Worm (Caenorhabditis elegans): Measurements from ENCODE around the gene Y4C6B.7.
A peak's percentile ranks its signal among the peaks of the same experiment; 100 is the strongest.

The Y4C6B.7 gene

DNA sequence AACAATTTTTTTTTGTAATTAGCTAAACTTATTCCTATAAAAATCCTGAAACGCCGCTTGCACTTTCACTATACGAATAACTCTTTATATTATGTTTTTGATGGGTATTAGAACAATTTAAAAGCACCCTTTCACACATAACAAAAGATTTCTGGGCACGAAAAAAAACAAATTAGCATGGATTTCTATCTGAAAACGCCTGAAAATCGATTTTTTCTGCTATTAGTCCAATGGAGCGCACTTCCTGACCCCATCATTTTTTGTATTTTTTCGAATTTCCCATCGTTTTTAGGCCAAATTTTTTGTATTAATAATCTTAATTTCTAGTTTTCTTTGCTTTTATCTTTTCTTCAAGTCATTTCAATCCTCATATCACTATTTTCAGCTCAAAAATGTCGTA lies 16.1 kb upstream of the Y4C6B.7 start, which contains the start of gene F41H10.3:
Gene F41H10.3 (plus strand): TSS at position 388 of the 400 bp plus-strand sequence.
- TF ChIP-seq ceh-28 (tag; optimal IDR thresholded peaks at IDR 0.05) (no peak), snpc-4 (tag; optimal IDR thresholded peaks at IDR 0.05) (no peak), nhr-12 (tag; optimal IDR thresholded peaks at IDR 0.05) (no peak), lsy-12 (tag; optimal IDR thresholded peaks at IDR 0.05) (no peak), unc-39 (tag; optimal IDR thresholded peaks at IDR 0.05) (no peak), ztf-11 (tag; optimal IDR thresholded peaks at IDR 0.05) (no peak), nhr-77 (tag; optimal IDR thresholded peaks at IDR 0.05) (no peak), R02D3.7 (tag; optimal IDR thresholded peaks at IDR 0.05) (no peak), pha-4 (tag; optimal IDR thresholded peaks at IDR 0.05) (no peak), nhr-67 (tag; optimal IDR thresholded peaks at IDR 0.05) (no peak), ceh-9 (tag; optimal IDR thresholded peaks at IDR 0.05) (no peak), nhr-43 (tag; optimal IDR thresholded peaks at IDR 0.05; ENCODE audit: poor library complexity, severe bottlenecking) (no peak)

DNA sequence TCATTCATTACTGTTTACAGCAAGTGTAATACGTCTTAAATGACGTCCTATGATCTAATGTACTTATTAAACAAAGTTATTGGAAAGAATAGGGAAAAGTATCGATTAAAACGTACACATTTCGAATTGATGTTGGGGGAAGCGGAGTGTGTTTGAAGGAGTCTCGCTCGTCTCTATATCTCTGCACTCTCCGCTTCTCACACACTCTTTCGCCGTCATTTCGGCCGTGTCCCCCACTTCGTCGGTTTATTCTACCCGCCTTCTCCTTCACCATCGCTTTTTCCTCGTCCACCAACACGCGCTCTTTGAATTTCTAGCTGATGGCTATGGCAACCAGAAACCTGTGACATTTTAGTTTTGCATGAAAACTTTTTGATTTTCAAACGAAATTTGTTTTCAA lies 15.6 kb upstream of the Y4C6B.7 start:
- TF ChIP-seq fkh-2 (tag; optimal IDR thresholded peaks at IDR 0.05) = no peak
- peak; percentile 60 for TF ChIP-seq ama-1 (optimal IDR thresholded peaks at IDR 0.05)
- peak; percentile 37 for TF ChIP-seq pha-4 (tag; optimal IDR thresholded peaks at IDR 0.05)
- TF ChIP-seq nhr-43 (tag; optimal IDR thresholded peaks at IDR 0.05; ENCODE audit: poor library complexity, severe bottlenecking) = no peak
- no peak for TF ChIP-seq nhr-237 (tag; optimal IDR thresholded peaks at IDR 0.05)
- TF ChIP-seq skn-1 (tag; optimal IDR thresholded peaks at IDR 0.05) = no peak
- TF ChIP-seq R02D3.7 (tag; optimal IDR thresholded peaks at IDR 0.05) = no peak
- peak; percentile 70 for TF ChIP-seq lin-15B (tag; optimal IDR thresholded peaks at IDR 0.05)
- peak; percentile 25 for TF ChIP-seq elt-2 (tag; optimal IDR thresholded peaks at IDR 0.05)
- no peak for TF ChIP-seq ceh-82 (tag; optimal IDR thresholded peaks at IDR 0.05)
- TF ChIP-seq nhr-12 (tag; optimal IDR thresholded peaks at IDR 0.05) = no peak
- no peak for TF ChIP-seq ztf-11 (tag; optimal IDR thresholded peaks at IDR 0.05)
- no peak for TF ChIP-seq egl-5 (tag; optimal IDR thresholded peaks at IDR 0.05)
- no peak for TF ChIP-seq nhr-77 (tag; optimal IDR thresholded peaks at IDR 0.05)
- no peak for TF ChIP-seq elt-1 (tag; optimal IDR thresholded peaks at IDR 0.05)
- peak; percentile 53 for TF ChIP-seq hmg-11 (tag; optimal IDR thresholded peaks at IDR 0.05)
- TF ChIP-seq fos-1 (tag; optimal IDR thresholded peaks at IDR 0.05) = no peak
- peak; percentile 39 for TF ChIP-seq nfya-1 (tag; optimal IDR thresholded peaks at IDR 0.05; ENCODE audit: insufficient read depth)
- peak; percentile 31 for TF ChIP-seq lin-39 (tag; optimal IDR thresholded peaks at IDR 0.05)
- no peak for TF ChIP-seq aly-2 (tag; optimal IDR thresholded peaks at IDR 0.05)
- no peak for TF ChIP-seq ceh-16 (tag; optimal IDR thresholded peaks at IDR 0.05)
- no peak for TF ChIP-seq nhr-28 (tag; optimal IDR thresholded peaks at IDR 0.05)
- TF ChIP-seq nhr-67 (tag; optimal IDR thresholded peaks at IDR 0.05) = no peak
- no peak for TF ChIP-seq unc-62 (GFP tag; optimal IDR thresholded peaks at IDR 0.05)
- no peak for TF ChIP-seq lsy-12 (tag; optimal IDR thresholded peaks at IDR 0.05)
- peak; percentile 70 for TF ChIP-seq ceh-28 (tag; optimal IDR thresholded peaks at IDR 0.05)
- peak; percentile 58 for TF ChIP-seq nhr-25 (tag; optimal IDR thresholded peaks at IDR 0.05)

DNA sequence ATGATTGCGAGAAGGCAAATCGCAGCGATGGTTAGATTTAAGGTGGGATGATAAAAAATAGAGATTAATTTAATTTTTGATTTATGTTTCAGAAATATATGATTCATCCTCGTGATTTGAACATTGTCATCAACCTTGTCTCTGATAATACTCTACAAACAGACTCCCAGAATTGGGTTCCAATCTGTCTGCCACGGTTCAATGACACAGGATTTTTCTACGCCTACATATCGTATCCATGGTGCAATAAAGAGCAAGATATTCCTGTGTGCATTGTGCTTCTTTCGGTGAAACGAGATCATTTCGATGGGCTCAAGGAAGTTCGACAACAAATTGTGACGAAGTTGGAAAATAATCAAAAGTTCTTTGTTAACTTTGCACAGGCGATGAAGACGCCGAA lies 14.6 kb upstream of the Y4C6B.7 start:
- TF ChIP-seq ama-1 (optimal IDR thresholded peaks at IDR 0.05) = peak; percentile 50
- no peak for TF ChIP-seq daf-12 (tag; optimal IDR thresholded peaks at IDR 0.05)

DNA sequence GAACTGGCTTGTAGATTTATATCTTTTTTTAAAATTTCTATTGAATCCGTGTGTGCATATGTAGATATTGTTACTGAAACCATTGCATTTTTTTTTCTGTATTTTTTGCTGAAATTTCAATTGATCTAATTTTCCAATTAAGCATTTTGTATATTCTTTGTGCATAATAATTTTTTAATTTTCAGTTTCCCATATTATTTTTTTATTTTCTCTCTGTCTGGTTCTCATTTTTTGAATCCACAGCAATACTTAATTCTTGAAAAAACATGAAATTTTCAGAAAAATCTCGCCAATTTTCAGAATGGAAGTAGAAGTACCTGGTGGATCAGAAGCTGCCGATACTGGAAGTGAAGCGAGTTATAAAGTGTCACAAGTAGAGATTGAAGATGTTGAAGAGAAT lies 13.3 kb upstream of the Y4C6B.7 start, which contains the start of gene sand-1:
Gene sand-1 (plus strand): TSS at position 301 of the 400 bp plus-strand sequence.
- TF ChIP-seq unc-39 (tag; optimal IDR thresholded peaks at IDR 0.05) (no peak), mml-1 (tag; optimal IDR thresholded peaks at IDR 0.05) (no peak), jun-1 (tag; optimal IDR thresholded peaks at IDR 0.05) (no peak), fkh-2 (tag; optimal IDR thresholded peaks at IDR 0.05) (no peak), nhr-237 (tag; optimal IDR thresholded peaks at IDR 0.05) (no peak), elt-2 (tag; optimal IDR thresholded peaks at IDR 0.05) (no peak), ZK546.5 (tag; optimal IDR thresholded peaks at IDR 0.05) (no peak), elt-1 (tag; optimal IDR thresholded peaks at IDR 0.05) (no peak), sea-2 (GFP tag; optimal IDR thresholded peaks at IDR 0.05) (no peak), fkh-10 (GFP tag; optimal IDR thresholded peaks at IDR 0.05) (no peak), daf-12 (tag; optimal IDR thresholded peaks at IDR 0.05) (no peak), zag-1 (tag; optimal IDR thresholded peaks at IDR 0.05) (no peak), nhr-23 (tag; optimal IDR thresholded peaks at IDR 0.05) (no peak), egl-5 (tag; optimal IDR thresholded peaks at IDR 0.05) (no peak), hmg-11 (tag; optimal IDR thresholded peaks at IDR 0.05) (no peak)
